Worm (Caenorhabditis elegans) whole organism, midembryonic: ENCODE data around the gene end-3.

Experiments used
- T22C8.4 ChIP-seq: fragments of 200-800 bp; sonication (Bioruptor generic); IDR thresholded peaks from 2 replicates; pipeline ENCODE4 v1.3.6; 2022; ENCODE audit warnings: missing genetic modification characterization, missing compliant biosample characterization
- cog-1 ChIP-seq: sonication (generic microtip); optimal IDR thresholded peaks from 2 replicates; lab custom pipeline; 2016; ENCODE audit warnings: missing genetic modification characterization, missing compliant biosample characterization
- flt-1 ChIP-seq: fragments of 200-800 bp; sonication (Bioruptor generic); IDR thresholded peaks from 2 replicates; pipeline ENCODE4 v1.3.6; 2022; ENCODE audit warnings: missing genetic modification characterization, missing compliant biosample characterization
- klf-2 ChIP-seq: fragments of 200-800 bp; sonication (Bioruptor generic); conservative IDR thresholded peaks from 2 replicates; pipeline ENCODE4 v1.3.6; 2022; ENCODE audit warnings: missing genetic modification reagents, missing genetic modification characterization, missing compliant biosample characterization
- med-1 ChIP-seq: sonication (generic microtip); optimal IDR thresholded peaks from 2 replicates; lab custom pipeline; 2017; ENCODE audit warnings: missing genetic modification characterization, mild to moderate bottlenecking, missing compliant biosample characterization, antibody characterized with exemption, missing genetic modification reagents; ENCODE audit not compliant: insufficient read depth
- ref-1 ChIP-seq: fragments of 200-800 bp; sonication (Bioruptor generic); conservative IDR thresholded peaks from 2 replicates; pipeline ENCODE4 v1.3.6; 2022; ENCODE audit warnings: missing genetic modification reagents, missing genetic modification characterization, missing compliant biosample characterization
- tab-1 ChIP-seq: fragments of 200-800 bp; sonication (Bioruptor generic); IDR thresholded peaks from 2 replicates; pipeline ENCODE4 v1.3.6; 2022; ENCODE audit warnings: missing genetic modification characterization, missing compliant biosample characterization
- ztf-23 ChIP-seq: fragments of 200-800 bp; sonication (Bioruptor generic); IDR thresholded peaks from 2 replicates; pipeline ENCODE4 v1.3.6; 2022; ENCODE audit warnings: missing genetic modification reagents, missing genetic modification characterization, missing compliant biosample characterization
- ztf-29 ChIP-seq: fragments of 200-800 bp; sonication (Bioruptor generic); IDR thresholded peaks from 2 replicates; pipeline ENCODE4 v1.3.6; 2022; ENCODE audit warnings: missing genetic modification reagents, missing genetic modification characterization, missing compliant biosample characterization

The end-3 gene

ce11 chrV:14063980-14064379 lies 49.5 kb downstream of the end-3 start:
- TF ChIP-seq ztf-29 (GFP tag; lab: Robert Waterston, UW) (no peak), ztf-23 (GFP tag; lab: Robert Waterston, UW) (no peak), tab-1 (no peak), cog-1 (tag; lab: Kevin White, UChicago) (no peak), med-1 (GFP tag; lab: Kevin White, UChicago) (no peak), flt-1 (GFP tag; lab: Robert Waterston, UW) (no peak), T22C8.4 (no peak)

ce11 chrV:14064422-14064821 lies 49.9 kb downstream of the end-3 start, which contains the start of gene D1086.21:
D1086.21 (plus strand) TSS chrV:14064722.
- TF ChIP-seq klf-2 (GFP tag; lab: Robert Waterston, UW) (no peak), cog-1 (tag; lab: Kevin White, UChicago) (no peak), ztf-23 (GFP tag; lab: Robert Waterston, UW) (no peak), flt-1 (GFP tag; lab: Robert Waterston, UW) (no peak), med-1 (GFP tag; lab: Kevin White, UChicago) (no peak), ztf-29 (GFP tag; lab: Robert Waterston, UW) (no peak), ref-1 (GFP tag; lab: Robert Waterston, UW) (no peak), tab-1 (no peak), T22C8.4 (no peak)
